Worm (Caenorhabditis elegans): ENCODE data around the gene aldo-1.

aldo-1 gene

DNA sequence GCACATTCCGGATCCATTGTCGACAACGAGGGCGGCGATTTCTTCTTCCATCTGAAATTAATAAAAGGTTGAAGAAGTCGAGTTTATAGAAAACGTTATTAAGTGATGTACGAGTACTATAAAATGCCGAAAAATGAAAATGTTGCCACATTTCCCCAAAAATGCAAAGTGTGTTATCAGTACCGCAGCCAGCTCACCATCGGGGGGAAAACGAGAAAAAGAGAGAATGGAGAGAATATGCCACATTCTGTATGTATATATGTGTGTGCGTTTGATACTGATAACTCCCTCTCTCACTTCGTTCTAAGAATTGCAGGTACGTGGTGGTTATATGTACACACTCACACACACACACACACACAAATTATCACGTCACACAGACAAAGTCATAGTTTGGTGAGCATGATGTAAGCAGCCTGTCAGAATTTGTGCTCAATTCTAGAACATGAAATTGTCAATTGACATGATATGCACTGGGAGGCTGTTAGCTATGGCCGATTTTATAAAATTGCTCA is 41.3 kb upstream of the aldo-1 start, which contains the start of gene act-5:
TSS of gene act-5 (minus strand) at position 51 of the 515 bp plus-strand sequence.
- peak in 1 of 2 experiments; percentile 71 for TF ChIP-seq lin-35 (GFP tag; optimal IDR thresholded peaks at IDR 0.05)
- no peak for TF ChIP-seq ceh-63 (GFP tag; optimal IDR thresholded peaks at IDR 0.05)
- peak; percentile 91 for TF ChIP-seq elt-2 (tag; optimal IDR thresholded peaks at IDR 0.05)
- peak; percentile 17 for TF ChIP-seq jun-1 (tag; optimal IDR thresholded peaks at IDR 0.05)
- TF ChIP-seq pax-3 (tag; optimal IDR thresholded peaks at IDR 0.05): peak; percentile 3
- TF ChIP-seq ztf-11 (tag; optimal IDR thresholded peaks at IDR 0.05): no peak
- TF ChIP-seq lin-14 (GFP tag; optimal IDR thresholded peaks at IDR 0.05): peak; percentile 23
- TF ChIP-seq Y116A8C.19 (tag; optimal IDR thresholded peaks at IDR 0.05; ENCODE audit: borderline replicate concordance): no peak
- TF ChIP-seq efl-1 (optimal IDR thresholded peaks at IDR 0.05): no peak
- TF ChIP-seq efl-1 (GFP tag; optimal IDR thresholded peaks at IDR 0.05 in 1 of 2): peak in 1 of 2 experiments; percentile 76
- TF ChIP-seq F16B12.6 (tag; optimal IDR thresholded peaks at IDR 0.05): no peak
- no peak for TF ChIP-seq mab-9 (GFP tag; IDR thresholded peaks at IDR 0.05)
- TF ChIP-seq nhr-90 (tag; optimal IDR thresholded peaks at IDR 0.05; ENCODE audit: poor library complexity): peak; percentile 30
- TF ChIP-seq mdl-1 (tag; optimal IDR thresholded peaks at IDR 0.05): peak in 1 of 2 experiments; percentile 30
- no peak for TF ChIP-seq nhr-20 (tag; optimal IDR thresholded peaks at IDR 0.05)
- peak; percentile 48 for TF ChIP-seq nhr-85 (tag)
- peak; percentile 26 for TF ChIP-seq nhr-71 (tag; optimal IDR thresholded peaks at IDR 0.05)
- TF ChIP-seq pqm-1 (tag; optimal IDR thresholded peaks at IDR 0.05): peak; percentile 79

DNA sequence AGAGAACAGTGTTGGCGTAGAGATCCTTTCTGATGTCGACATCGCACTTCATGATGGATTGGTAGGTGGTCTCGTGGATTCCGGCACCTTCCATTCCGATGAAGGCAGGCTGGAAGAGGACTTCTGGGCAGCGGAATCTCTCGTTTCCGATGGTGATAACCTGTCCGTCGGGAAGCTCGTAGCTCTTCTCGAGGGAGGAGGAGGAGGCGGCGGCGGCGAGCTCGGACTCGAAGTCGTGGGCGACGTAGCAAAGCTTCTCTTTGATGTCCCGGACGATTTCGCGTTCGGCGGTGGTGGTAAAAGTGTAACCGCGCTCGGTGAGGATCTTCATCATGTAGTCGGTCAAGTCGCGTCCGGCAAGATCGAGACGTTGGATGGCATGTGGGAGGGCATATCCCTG is 40.1 kb upstream of the aldo-1 start:
- TF ChIP-seq efl-1 (optimal IDR thresholded peaks at IDR 0.05) (no peak), efl-1 (GFP tag; optimal IDR thresholded peaks at IDR 0.05 in 1 of 2) (peak in 1 of 2 experiments; percentile 21), jun-1 (tag; optimal IDR thresholded peaks at IDR 0.05) (no peak)

DNA sequence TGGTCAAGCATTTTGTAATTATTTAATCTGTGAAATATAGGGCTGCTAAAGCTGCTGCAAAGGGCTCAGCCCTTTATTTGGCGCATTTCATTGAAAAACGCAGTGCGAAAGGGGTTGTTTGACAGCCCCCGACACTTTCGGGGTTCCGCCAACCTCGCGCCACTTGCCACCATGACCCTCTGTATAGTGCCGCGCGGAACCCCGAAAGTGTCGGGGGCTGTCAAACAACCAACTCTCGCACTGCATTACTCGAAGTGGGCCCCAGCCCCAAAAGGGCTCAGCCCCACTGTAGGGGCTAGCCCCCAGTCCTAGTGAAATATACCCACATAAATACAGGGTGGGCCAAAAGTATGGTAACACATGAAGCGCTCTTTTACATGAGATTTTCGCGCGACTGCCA is 35.5 kb upstream of the aldo-1 start:
- no peak for TF ChIP-seq aha-1 (tag; optimal IDR thresholded peaks at IDR 0.05)
- TF ChIP-seq Y116A8C.19 (tag; optimal IDR thresholded peaks at IDR 0.05; ENCODE audit: borderline replicate concordance): no peak

DNA sequence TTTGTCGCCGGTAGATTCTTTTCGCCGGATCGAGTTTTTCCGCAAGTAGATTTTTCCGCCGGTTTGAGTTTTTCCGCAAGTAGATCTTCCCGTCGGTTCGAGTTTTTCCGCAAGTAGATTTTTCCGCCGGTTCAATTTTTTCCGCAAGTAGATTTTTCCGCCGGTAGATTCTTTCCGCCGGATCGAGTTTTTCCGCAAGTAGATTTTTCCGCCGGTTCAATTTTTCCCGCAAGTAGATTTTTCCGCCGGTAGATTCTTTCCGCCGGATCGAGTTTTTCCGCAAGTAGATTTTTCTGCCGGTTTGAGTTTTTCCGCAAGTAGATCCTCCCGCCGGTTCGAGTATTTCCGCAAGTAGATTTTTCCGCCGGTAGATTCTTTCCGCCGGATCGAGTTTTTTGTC is 20.4 kb upstream of the aldo-1 start:
- TF ChIP-seq mab-9 (GFP tag; IDR thresholded peaks at IDR 0.05) (0 out of 2 replicates have a peak, but pooled peaks have one; percentile 36), grh-1 (GFP tag; IDR thresholded peaks at IDR 0.05) (peak; percentile 18; the same call in 1 of the 2 replicates), ets-5 (GFP tag; IDR thresholded peaks at IDR 0.05) (0 out of 2 replicates have a peak, but pooled peaks have one; percentile 76)

DNA sequence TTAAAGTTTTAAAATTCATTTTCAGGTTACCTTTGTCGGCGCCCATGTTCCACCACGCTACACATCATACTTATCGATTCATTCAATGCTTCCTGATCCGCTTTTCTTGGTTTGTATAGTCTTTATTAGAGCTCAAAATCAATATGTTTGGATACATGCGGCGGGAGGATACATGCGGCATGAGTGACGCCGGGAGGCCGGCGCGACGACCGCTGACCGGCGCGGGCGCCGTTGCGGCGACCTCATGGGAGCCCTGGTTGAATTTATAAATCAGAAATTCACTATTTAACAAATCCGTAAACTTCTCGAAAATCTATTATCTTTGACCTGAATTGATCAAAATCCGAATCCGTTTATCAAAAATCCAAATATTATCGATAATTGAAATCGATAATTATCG is 17.0 kb upstream of the aldo-1 start:
- TF ChIP-seq skn-1 (tag; optimal IDR thresholded peaks at IDR 0.05) (no peak), sox-4 (tag; optimal IDR thresholded peaks at IDR 0.05) (no peak), ceh-82 (tag; optimal IDR thresholded peaks at IDR 0.05) (no peak), dpl-1 (GFP tag; optimal IDR thresholded peaks at IDR 0.05) (no peak), ztf-11 (tag; optimal IDR thresholded peaks at IDR 0.05) (no peak), mep-1 (tag; optimal IDR thresholded peaks at IDR 0.05) (no peak), lin-13 (GFP tag; optimal IDR thresholded peaks at IDR 0.05) (no peak), aly-2 (tag; optimal IDR thresholded peaks at IDR 0.05) (no peak), zip-4 (GFP tag; optimal IDR thresholded peaks at IDR 0.05) (no peak), nhr-90 (tag; optimal IDR thresholded peaks at IDR 0.05; ENCODE audit: poor library complexity) (no peak), aha-1 (tag; optimal IDR thresholded peaks at IDR 0.05) (no peak), unc-86 (tag; optimal IDR thresholded peaks at IDR 0.05) (no peak), swsn-7 (tag; optimal IDR thresholded peaks at IDR 0.05) (no peak), ama-1 (optimal IDR thresholded peaks at IDR 0.05) (no peak), unc-98 (GFP tag; IDR thresholded peaks at IDR 0.05) (no peak), C16A3.4 (tag; optimal IDR thresholded peaks at IDR 0.05) (no peak), elt-3 (tag; optimal IDR thresholded peaks at IDR 0.05) (no peak), xbp-1 (tag; optimal IDR thresholded peaks at IDR 0.05) (no peak), efl-3 (GFP tag; optimal IDR thresholded peaks at IDR 0.05) (no peak)
